Worm (Caenorhabditis elegans) whole organism, mixed stage, embryonic: ENCODE data around the gene nprl-3.

Experiments used
- blmp-1 ChIP-seq: fragments of 150-350 bp; optimal IDR thresholded peaks from 2 replicates; lab custom pipeline; 2014; ENCODE audit warnings: missing biosample characterization, missing genetic modification characterization
- ceh-83 ChIP-seq: fragments of 200-800 bp; sonication (Bioruptor generic); optimal IDR thresholded peaks from 2 replicates; lab custom pipeline; 2018; ENCODE audit warnings: mild to moderate bottlenecking, missing genetic modification characterization, missing compliant biosample characterization
- drap-1 ChIP-seq: fragments of 200-800 bp; sonication (Bioruptor generic); optimal IDR thresholded peaks from 3 replicates; lab custom pipeline; 2018; ENCODE audit warnings: mild to moderate bottlenecking, missing genetic modification characterization, missing compliant biosample characterization
- elt-3 ChIP-seq: fragments of 150-350 bp; optimal IDR thresholded peaks from 2 replicates; lab custom pipeline; 2014; ENCODE audit warnings: missing biosample characterization, missing genetic modification characterization
- hlh-1 ChIP-seq: fragments of 150-350 bp; optimal IDR thresholded peaks from 2 replicates; lab custom pipeline; 2014; ENCODE audit warnings: missing biosample characterization, missing genetic modification reagents, missing genetic modification characterization
- lin-32 ChIP-seq: fragments of 200-800 bp; sonication (Bioruptor generic); optimal IDR thresholded peaks from 2 replicates; lab custom pipeline; 2018; ENCODE audit warnings: mild to moderate bottlenecking, missing genetic modification characterization, missing compliant biosample characterization
- lsy-2 ChIP-seq: fragments of 150-350 bp; optimal IDR thresholded peaks from 2 replicates; lab custom pipeline; 2014; ENCODE audit warnings: missing biosample characterization, missing genetic modification characterization
- nhr-12 ChIP-seq: fragments of 150-350 bp; optimal IDR thresholded peaks from 2 replicates; lab custom pipeline; 2014; ENCODE audit warnings: missing biosample characterization, missing genetic modification characterization
- nhr-28 ChIP-seq: fragments of 150-350 bp; optimal IDR thresholded peaks from 2 replicates; lab custom pipeline; 2014; ENCODE audit warnings: missing biosample characterization, missing genetic modification characterization
- unc-120 ChIP-seq: sonication (generic microtip); optimal IDR thresholded peaks from 2 replicates; lab custom pipeline; 2017; ENCODE audit warnings: missing genetic modification characterization, missing compliant biosample characterization; ENCODE audit not compliant: poor library complexity, severe bottlenecking

DNA sequence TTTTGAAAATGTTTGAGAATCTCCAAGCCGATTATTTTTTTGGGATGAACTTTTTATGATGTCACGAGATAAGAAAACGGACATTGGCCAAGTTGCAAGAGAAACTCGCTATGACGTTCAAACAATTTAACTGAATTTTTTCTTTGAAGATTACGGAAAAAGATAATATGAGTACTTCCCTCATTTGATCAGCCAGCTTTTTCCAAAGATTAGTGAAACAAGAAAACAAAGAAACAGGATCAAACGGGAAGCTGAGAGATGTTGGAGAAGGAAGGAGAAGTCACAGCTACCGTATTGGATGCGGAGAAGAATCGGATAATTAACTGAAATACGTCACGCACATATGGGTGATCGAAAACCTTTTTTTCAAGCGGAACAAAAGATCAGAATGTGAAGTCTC, 43.1 kb upstream of the nprl-3 start:
- no peak for TF ChIP-seq lsy-2 (tag; lab: Kevin White, UChicago)
- no peak for TF ChIP-seq ceh-83 (GFP tag; lab: Kevin White, UChicago)
- no peak for TF ChIP-seq elt-3
- no peak for TF ChIP-seq hlh-1 (tag; lab: Kevin White, UChicago)
- no peak for TF ChIP-seq nhr-28
- no peak for TF ChIP-seq blmp-1 (tag; lab: Kevin White, UChicago)
- TF ChIP-seq drap-1, result no peak
- TF ChIP-seq nhr-12, result no peak
- TF ChIP-seq lin-32, result no peak
- no peak for TF ChIP-seq unc-120 (tag; lab: Kevin White, UChicago)
